Fruit fly (Drosophila melanogaster): ENCODE data around the gene CG5958.

CG5958 gene

dm6 chr2L:7395813-7396212, 37.5 kb downstream of the CG5958 start:
- TF ChIP-seq noc (tag; optimal IDR thresholded peaks at IDR 0.05) = no peak

- no peak for TF ChIP-seq noc (tag; optimal IDR thresholded peaks at IDR 0.05)
Observed at dm6 chr2L:7387813-7388558, 45.3 kb downstream of the CG5958 start, which contains the start of the genes CG5149 and gudu. CG5149 (minus strand) TSS chr2L:7388253. gudu (plus strand) TSS chr2L:7388508.

dm6 chr2L:7386555-7387420, 46.5 kb downstream of the CG5958 start:
- no peak for TF ChIP-seq noc (tag; optimal IDR thresholded peaks at IDR 0.05)
